Worm (Caenorhabditis elegans): ENCODE measurements around the gene ced-10.

DNA sequence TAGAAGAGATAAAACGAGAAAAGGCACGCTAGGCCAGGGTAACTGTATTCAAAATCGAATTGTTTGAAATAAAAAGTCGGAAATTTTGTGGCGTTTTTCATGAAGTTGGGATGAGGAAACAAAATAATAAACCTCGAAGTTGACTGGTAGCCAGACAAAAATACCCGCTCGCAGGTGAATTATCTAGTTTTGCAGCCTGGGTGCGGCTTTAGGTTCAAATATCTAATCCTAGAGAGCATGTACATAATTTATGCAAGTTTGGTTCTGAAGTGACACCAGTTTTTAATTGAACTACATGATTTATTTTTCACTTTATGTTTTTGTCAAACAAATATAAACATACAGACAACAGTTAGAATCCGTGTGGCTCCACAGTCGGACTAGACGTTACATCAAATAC lies 27.6 kb downstream of the ced-10 start, which contains the start of gene srz-37:
- no peak for TF ChIP-seq Y22D7AL.16 (tag; optimal IDR thresholded peaks at IDR 0.05)
- TF ChIP-seq ceh-14 (tag; optimal IDR thresholded peaks at IDR 0.05) = no peak
- no peak for TF ChIP-seq tbx-7 (tag; optimal IDR thresholded peaks at IDR 0.05)
- TF ChIP-seq pat-9 (tag; optimal IDR thresholded peaks at IDR 0.05) = no peak
- TF ChIP-seq pha-4 (tag; optimal IDR thresholded peaks at IDR 0.05) = no peak
- no peak for TF ChIP-seq ceh-2 (tag; optimal IDR thresholded peaks at IDR 0.05)

Data from whole organism, late embryonic.